Worm (Caenorhabditis elegans) whole organism, L3 larva: ENCODE results near the gene Y43F8B.22.

ENCODE experiments used
- R02D3.7 ChIP-seq: fragments of 150-350 bp; optimal IDR thresholded peaks from 2 replicates; lab custom pipeline; 2014; ENCODE audit warnings: missing biosample characterization, missing genetic modification characterization
- aly-2 ChIP-seq: fragments of 150-350 bp; optimal IDR thresholded peaks from 2 replicates; lab custom pipeline; 2014; ENCODE audit warnings: missing biosample characterization, missing genetic modification characterization
- ama-1 ChIP-seq: fragments of 150-350 bp; optimal IDR thresholded peaks from 2 replicates; lab custom pipeline; 2018
- ceh-28 ChIP-seq: fragments of 150-350 bp; optimal IDR thresholded peaks from 2 replicates; lab custom pipeline; 2014; ENCODE audit warnings: missing biosample characterization, missing genetic modification reagents, missing genetic modification characterization
- ceh-82 ChIP-seq: fragments of 150-350 bp; optimal IDR thresholded peaks from 2 replicates; lab custom pipeline; 2014; ENCODE audit warnings: missing biosample characterization, missing genetic modification characterization
- ceh-9 ChIP-seq: sonication (generic microtip); optimal IDR thresholded peaks from 2 replicates; lab custom pipeline; 2018; ENCODE audit warnings: missing biosample characterization, missing genetic modification characterization
- daf-12 ChIP-seq: fragments of 150-350 bp; optimal IDR thresholded peaks from 2 replicates; lab custom pipeline; 2014; ENCODE audit warnings: missing biosample characterization, missing genetic modification reagents, missing genetic modification characterization
- elt-1 ChIP-seq: fragments of 150-350 bp; optimal IDR thresholded peaks from 2 replicates; lab custom pipeline; 2014; ENCODE audit warnings: missing biosample characterization, missing genetic modification characterization
- eor-1 ChIP-seq, 2 experiments: fragments of 150-350 bp; optimal IDR thresholded peaks; 2 replicates each; lab custom pipeline; 2014 to 2018; ENCODE audit warnings: missing biosample characterization in 2 of 2, missing genetic modification characterization in 2 of 2
- fkh-2 ChIP-seq: fragments of 150-350 bp; optimal IDR thresholded peaks from 2 replicates; lab custom pipeline; 2014; ENCODE audit warnings: missing biosample characterization, missing genetic modification reagents, missing genetic modification characterization
- fos-1 ChIP-seq: fragments of 150-350 bp; optimal IDR thresholded peaks from 2 replicates; lab custom pipeline; 2014; ENCODE audit warnings: missing biosample characterization, missing genetic modification characterization
- hmg-11 ChIP-seq: sonication (generic microtip); optimal IDR thresholded peaks from 2 replicates; lab custom pipeline; 2016; ENCODE audit warnings: missing genetic modification characterization, missing compliant biosample characterization
- jun-1 ChIP-seq: fragments of 150-350 bp; optimal IDR thresholded peaks from 2 replicates; lab custom pipeline; 2014; ENCODE audit warnings: missing biosample characterization, missing genetic modification reagents, missing genetic modification characterization
- lin-15B ChIP-seq: fragments of 150-350 bp; optimal IDR thresholded peaks from 2 replicates; lab custom pipeline; 2014; ENCODE audit warnings: missing biosample characterization, missing genetic modification characterization
- lin-39 ChIP-seq: fragments of 150-350 bp; optimal IDR thresholded peaks from 2 replicates; lab custom pipeline; 2018; ENCODE audit warnings: missing biosample characterization, missing genetic modification reagents, missing genetic modification characterization
- lsy-12 ChIP-seq: sonication (generic microtip); optimal IDR thresholded peaks from 2 replicates; lab custom pipeline; 2016; ENCODE audit warnings: mild to moderate bottlenecking, missing genetic modification characterization, missing compliant biosample characterization
- mml-1 ChIP-seq: fragments of 150-350 bp; sonication (generic microtip); optimal IDR thresholded peaks from 3 replicates; lab custom pipeline; 2014; ENCODE audit warnings: missing biosample characterization, missing genetic modification characterization
- nfya-1 ChIP-seq: sonication (generic microtip); optimal IDR thresholded peaks from 2 replicates; lab custom pipeline; 2017; ENCODE audit warnings: missing genetic modification characterization, mild to moderate bottlenecking, missing compliant biosample characterization, antibody characterized with exemption, moderate library complexity; ENCODE audit not compliant: insufficient read depth
- nhr-11 ChIP-seq: fragments of 150-350 bp; optimal IDR thresholded peaks from 2 replicates; lab custom pipeline; 2014; ENCODE audit warnings: missing biosample characterization, missing genetic modification characterization
- nhr-12 ChIP-seq: fragments of 150-350 bp; optimal IDR thresholded peaks from 2 replicates; lab custom pipeline; 2014; ENCODE audit warnings: missing biosample characterization, missing genetic modification characterization
- nhr-23 ChIP-seq: fragments of 150-350 bp; optimal IDR thresholded peaks from 2 replicates; lab custom pipeline; 2014; ENCODE audit warnings: missing biosample characterization, missing genetic modification reagents, missing genetic modification characterization
- nhr-237 ChIP-seq: fragments of 150-350 bp; optimal IDR thresholded peaks from 2 replicates; lab custom pipeline; 2014; ENCODE audit warnings: missing biosample characterization, missing genetic modification characterization
- nhr-28 ChIP-seq: fragments of 150-350 bp; optimal IDR thresholded peaks from 2 replicates; lab custom pipeline; 2014; ENCODE audit warnings: missing biosample characterization, missing genetic modification characterization
- nhr-43 ChIP-seq: sonication (generic microtip); optimal IDR thresholded peaks from 2 replicates; lab custom pipeline; 2016; ENCODE audit warnings: mild to moderate bottlenecking, missing genetic modification characterization, missing compliant biosample characterization; ENCODE audit not compliant: poor library complexity, severe bottlenecking
- nhr-67 ChIP-seq: fragments of 150-350 bp; optimal IDR thresholded peaks from 2 replicates; lab custom pipeline; 2014; ENCODE audit warnings: missing biosample characterization, missing genetic modification characterization
- nhr-76 ChIP-seq: fragments of 150-350 bp; sonication (generic microtip); optimal IDR thresholded peaks from 5 replicates; lab custom pipeline; 2014; ENCODE audit warnings: missing biosample characterization, missing genetic modification characterization
- nhr-77 ChIP-seq: fragments of 150-350 bp; optimal IDR thresholded peaks from 2 replicates; lab custom pipeline; 2014; ENCODE audit warnings: missing biosample characterization, missing genetic modification characterization
- pha-4 ChIP-seq: fragments of 150-350 bp; optimal IDR thresholded peaks from 2 replicates; lab custom pipeline; 2014; ENCODE audit warnings: missing biosample characterization, missing genetic modification reagents, missing genetic modification characterization
- pqm-1 ChIP-seq: fragments of 150-350 bp; optimal IDR thresholded peaks from 2 replicates; lab custom pipeline; 2017; ENCODE audit warnings: missing biosample characterization, missing genetic modification characterization, inconsistent platforms
- sea-2 ChIP-seq: fragments of 150-350 bp; sonication (generic microtip); optimal IDR thresholded peaks from 4 replicates; lab custom pipeline; 2014; ENCODE audit warnings: missing biosample characterization, missing genetic modification reagents, missing genetic modification characterization
- skn-1 ChIP-seq: fragments of 150-350 bp; optimal IDR thresholded peaks from 2 replicates; lab custom pipeline; 2014; ENCODE audit warnings: missing biosample characterization, missing genetic modification characterization
- snpc-4 ChIP-seq: fragments of 150-350 bp; optimal IDR thresholded peaks from 2 replicates; lab custom pipeline; 2014; ENCODE audit warnings: missing biosample characterization, missing genetic modification characterization
- tbx-2 ChIP-seq: sonication (generic microtip); optimal IDR thresholded peaks from 2 replicates; lab custom pipeline; 2016; ENCODE audit warnings: mild to moderate bottlenecking, missing genetic modification characterization, missing compliant biosample characterization
- unc-39 ChIP-seq: sonication (generic microtip); optimal IDR thresholded peaks from 4 replicates; lab custom pipeline; 2017; ENCODE audit warnings: missing biosample characterization, missing genetic modification characterization
- unc-62 ChIP-seq: fragments of 150-350 bp; sonication (generic microtip); optimal IDR thresholded peaks from 4 replicates; lab custom pipeline; 2014; ENCODE audit warnings: missing biosample characterization, missing genetic modification reagents, missing genetic modification characterization
- zag-1 ChIP-seq: fragments of 150-350 bp; optimal IDR thresholded peaks from 2 replicates; lab custom pipeline; 2014; ENCODE audit warnings: missing biosample characterization, missing genetic modification characterization
- ztf-11 ChIP-seq: fragments of 150-350 bp; optimal IDR thresholded peaks from 2 replicates; lab custom pipeline; 2014; ENCODE audit warnings: missing biosample characterization, missing genetic modification characterization
- ztf-4 ChIP-seq: fragments of 150-350 bp; optimal IDR thresholded peaks from 2 replicates; lab custom pipeline; 2014; ENCODE audit warnings: missing biosample characterization, missing genetic modification characterization

Y43F8B.22 gene

DNA sequence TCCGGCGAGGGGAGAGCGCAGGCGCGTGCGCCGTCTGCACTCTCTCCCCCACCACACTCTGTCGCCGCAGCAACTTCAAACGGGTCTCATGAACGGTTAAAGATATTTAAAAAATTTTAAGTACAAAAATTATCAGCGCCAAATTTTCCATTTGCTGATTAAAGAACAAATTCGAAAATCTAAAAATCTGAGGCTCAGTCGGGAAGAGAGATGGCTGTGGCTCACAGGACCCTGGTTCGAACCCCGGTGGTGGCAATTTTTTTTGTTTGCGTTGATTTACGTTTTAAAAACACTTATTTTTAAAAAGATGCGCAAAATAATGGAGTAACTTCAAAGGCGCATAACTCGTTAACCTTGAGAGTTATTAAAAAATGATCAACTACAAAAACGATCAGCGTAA is 14.5 kb downstream of the Y43F8B.22 start:
- TF ChIP-seq aly-2 (tag; lab: Kevin White, UChicago) (no peak), jun-1 (tag; lab: Kevin White, UChicago) (no peak), lin-15B (no peak), sea-2 (no peak)

DNA sequence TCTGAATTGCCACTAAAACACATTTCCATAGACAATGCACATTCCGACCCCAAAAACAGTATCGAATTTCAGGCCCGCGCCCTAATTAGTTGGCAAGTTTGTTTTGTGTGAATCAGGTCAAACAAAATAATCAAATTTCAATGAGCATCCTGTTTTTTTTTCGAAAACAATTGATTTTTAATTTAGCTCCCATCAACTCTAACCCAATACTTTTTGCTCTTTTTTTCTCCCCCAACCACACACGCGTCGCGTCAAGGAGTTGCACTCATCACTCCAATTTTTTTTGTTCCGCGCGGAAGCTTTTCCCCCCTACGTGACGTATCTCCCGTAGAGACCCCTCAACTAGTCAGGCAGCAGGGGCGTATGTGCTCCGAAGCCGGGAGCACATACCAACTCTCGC is 18.8 kb downstream of the Y43F8B.22 start:
- TF ChIP-seq ztf-11 (tag; lab: Kevin White, UChicago): no peak
- no peak for TF ChIP-seq lsy-12 (tag; lab: Kevin White, UChicago)
- no peak for TF ChIP-seq ceh-28
- no peak for TF ChIP-seq zag-1
- no peak for TF ChIP-seq snpc-4 (tag; lab: Kevin White, UChicago)
- TF ChIP-seq nhr-67: no peak
- no peak for TF ChIP-seq sea-2
- no peak for TF ChIP-seq pha-4 (tag; lab: Kevin White, UChicago)
- TF ChIP-seq ceh-82 (tag; lab: Kevin White, UChicago): no peak
- no peak for TF ChIP-seq tbx-2
- TF ChIP-seq hmg-11 (tag; lab: Kevin White, UChicago): no peak
- no peak for TF ChIP-seq eor-1 (tag; optimal IDR thresholded peaks at IDR 0.05; lab: Kevin White, UChicago)
- no peak for TF ChIP-seq nhr-12 (tag; lab: Kevin White, UChicago)
- no peak for TF ChIP-seq ama-1 (lab: Kevin White, UChicago)
- TF ChIP-seq nhr-77 (tag; lab: Kevin White, UChicago): no peak
- TF ChIP-seq mml-1 (tag; lab: Kevin White, UChicago): no peak
- TF ChIP-seq nhr-237 (tag; lab: Kevin White, UChicago): no peak

DNA sequence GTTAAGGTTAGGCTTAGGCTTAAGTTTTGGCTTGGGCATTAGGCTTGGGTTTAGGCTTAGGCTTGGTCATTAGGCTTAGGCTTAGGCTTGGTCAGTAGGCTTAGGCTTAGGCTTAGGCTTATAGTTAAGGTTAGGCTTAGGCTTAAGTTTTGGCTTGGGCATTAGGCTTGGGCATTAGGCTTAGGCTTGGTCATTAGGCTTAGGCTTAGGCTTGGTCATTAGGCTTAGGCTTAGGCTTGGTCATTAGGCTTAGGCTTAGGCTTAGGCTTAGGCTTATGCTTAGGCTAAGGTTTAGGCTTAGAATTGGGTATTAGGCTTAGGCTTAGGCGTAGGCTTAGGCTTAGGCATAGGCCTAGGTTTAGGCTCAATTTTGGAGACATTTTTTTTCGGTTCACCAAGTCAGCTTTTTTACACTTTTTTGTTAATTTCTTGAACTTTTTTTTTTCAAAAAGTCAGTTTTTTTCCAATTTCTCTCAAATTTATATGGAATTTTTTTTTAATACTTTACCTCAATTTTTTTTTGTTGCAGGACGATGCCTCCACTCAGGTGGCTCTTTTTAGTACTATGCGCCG is 20.0 kb downstream of the Y43F8B.22 start, which contains the start of gene Y43F8B.3:
TSS of gene Y43F8B.3 (plus strand) at position 523 of the 573 bp plus-strand sequence.
- TF ChIP-seq lin-39: no peak
- no peak for TF ChIP-seq ceh-28
- no peak for TF ChIP-seq nhr-76 (tag; lab: Kevin White, UChicago)
- TF ChIP-seq fkh-2 (tag; lab: Kevin White, UChicago): no peak
- no peak for TF ChIP-seq unc-62 (GFP tag; lab: Kevin White, UChicago)
- no peak for TF ChIP-seq nhr-28

- TF ChIP-seq nhr-43 (tag; lab: Kevin White, UChicago) (no peak), ceh-9 (tag; lab: Kevin White, UChicago) (no peak), fkh-2 (tag; lab: Kevin White, UChicago) (no peak), nhr-77 (tag; lab: Kevin White, UChicago) (no peak), nhr-11 (no peak), aly-2 (tag; lab: Kevin White, UChicago) (no peak), skn-1 (tag; lab: Kevin White, UChicago) (no peak), nhr-12 (tag; lab: Kevin White, UChicago) (no peak), eor-1 (tag; optimal IDR thresholded peaks at IDR 0.05; lab: Kevin White, UChicago) (no peak)
Measured at ce11 chrV:19509061-19509460, 26.4 kb downstream of the Y43F8B.22 start.

ce11 chrV:19510352-19510751 is 27.7 kb downstream of the Y43F8B.22 start:
- no peak for TF ChIP-seq ztf-11 (tag; lab: Kevin White, UChicago)
- no peak for TF ChIP-seq elt-1

- no peak for TF ChIP-seq aly-2 (tag; lab: Kevin White, UChicago)
- TF ChIP-seq zag-1: no peak
- TF ChIP-seq unc-62 (GFP tag; lab: Kevin White, UChicago): no peak
- no peak for TF ChIP-seq jun-1 (tag; lab: Kevin White, UChicago)
- TF ChIP-seq snpc-4 (tag; lab: Kevin White, UChicago): no peak
- no peak for TF ChIP-seq daf-12
- no peak for TF ChIP-seq ztf-4 (tag; lab: Kevin White, UChicago)
- TF ChIP-seq R02D3.7 (tag; lab: Kevin White, UChicago): no peak
- TF ChIP-seq mml-1 (tag; lab: Kevin White, UChicago): no peak
- TF ChIP-seq nhr-23: no peak
- TF ChIP-seq hmg-11 (tag; lab: Kevin White, UChicago): no peak
- no peak for TF ChIP-seq nfya-1 (tag; lab: Kevin White, UChicago)
- TF ChIP-seq pqm-1 (tag; lab: Kevin White, UChicago): no peak
- no peak for TF ChIP-seq unc-39
- no peak for TF ChIP-seq fos-1
- TF ChIP-seq nhr-43 (tag; lab: Kevin White, UChicago): no peak
- no peak for TF ChIP-seq pha-4 (tag; lab: Kevin White, UChicago)
Measured at ce11 chrV:19510925-19511324, 28.3 kb downstream of the Y43F8B.22 start.
